Fruit fly (Drosophila melanogaster) whole organism, embryonic: ENCODE measurements around the gene Hydr2.

ENCODE experiments used
- Abd-B ChIP-seq: fragments of 200-800 bp; sonication (Bioruptor generic); optimal IDR thresholded peaks from 2 replicates; lab custom pipeline; 2018; ENCODE audit warnings: missing biosample characterization, mild to moderate bottlenecking, missing genetic modification characterization, moderate library complexity
- Adf1 ChIP-seq: fragments of 200-800 bp; sonication (Bioruptor generic); IDR thresholded peaks from 2 replicates; pipeline ENCODE4 v1.3.6; 2022; ENCODE audit warnings: missing biosample characterization, missing genetic modification characterization
- Bdp1 ChIP-seq: fragments of 200-800 bp; sonication (Bioruptor generic); optimal IDR thresholded peaks from 3 replicates; lab custom pipeline; 2016; ENCODE audit warnings: missing biosample characterization, missing genetic modification characterization
- Bteb2 ChIP-seq: fragments of 200-800 bp; sonication (Bioruptor generic); optimal IDR thresholded peaks from 2 replicates; lab custom pipeline; 2016; ENCODE audit warnings: missing biosample characterization, missing genetic modification characterization
- CG10274 ChIP-seq: fragments of 200-800 bp; sonication (Bioruptor generic); optimal IDR thresholded peaks from 3 replicates; lab custom pipeline; 2017; ENCODE audit warnings: missing biosample characterization, mild to moderate bottlenecking, missing genetic modification characterization
- CG10654 ChIP-seq: fragments of 200-800 bp; sonication (Bioruptor generic); optimal IDR thresholded peaks from 2 replicates; lab custom pipeline; 2016; ENCODE audit warnings: missing biosample characterization, missing genetic modification characterization
- CG11456 ChIP-seq: fragments of 200-800 bp; sonication (Bioruptor generic); IDR thresholded peaks from 3 replicates; pipeline ENCODE4 v1.3.6; 2022; ENCODE audit warnings: missing biosample characterization, missing genetic modification characterization
- CG11504 ChIP-seq: fragments of 200-800 bp; sonication (Bioruptor generic); optimal IDR thresholded peaks from 3 replicates; lab custom pipeline; 2019; ENCODE audit warnings: missing biosample characterization, mild to moderate bottlenecking, missing genetic modification characterization, moderate library complexity
- CG11696 ChIP-seq: fragments of 200-800 bp; sonication (Bioruptor generic); IDR thresholded peaks from 2 replicates; pipeline ENCODE4 v1.3.6; 2022; ENCODE audit warnings: missing biosample characterization, missing genetic modification characterization
- CG12219 ChIP-seq: fragments of 200-800 bp; sonication (Bioruptor generic); optimal IDR thresholded peaks from 3 replicates; lab custom pipeline; 2018; ENCODE audit warnings: missing biosample characterization, mild to moderate bottlenecking, missing genetic modification characterization
- CG12744 ChIP-seq: fragments of 200-800 bp; sonication (Bioruptor generic); optimal IDR thresholded peaks from 2 replicates; lab custom pipeline; 2016; ENCODE audit warnings: missing biosample characterization, missing genetic modification characterization
- CG13894 ChIP-seq: fragments of 200-800 bp; sonication (Bioruptor generic); optimal IDR thresholded peaks from 3 replicates; lab custom pipeline; 2018; ENCODE audit warnings: missing biosample characterization, mild to moderate bottlenecking, missing genetic modification characterization, moderate library complexity
- CG15011 ChIP-seq: fragments of 200-800 bp; sonication (Bioruptor generic); optimal IDR thresholded peaks from 3 replicates; lab custom pipeline; 2018; ENCODE audit warnings: missing biosample characterization, mild to moderate bottlenecking, missing genetic modification characterization
- CG1529 ChIP-seq: fragments of 200-800 bp; sonication (Bioruptor generic); optimal IDR thresholded peaks from 3 replicates; lab custom pipeline; 2018; ENCODE audit warnings: missing biosample characterization, missing genetic modification characterization
- CG17359 ChIP-seq: fragments of 200-800 bp; sonication (Bioruptor generic); optimal IDR thresholded peaks from 3 replicates; lab custom pipeline; 2018; ENCODE audit warnings: missing biosample characterization, mild to moderate bottlenecking, missing genetic modification characterization, moderate library complexity
- CG17361 ChIP-seq: fragments of 200-800 bp; sonication (Bioruptor generic); IDR thresholded peaks from 3 replicates; pipeline ENCODE4 v1.3.6; 2022; ENCODE audit warnings: missing biosample characterization, missing genetic modification characterization
- CG18619 ChIP-seq: fragments of 200-800 bp; sonication (Bioruptor generic); optimal IDR thresholded peaks from 3 replicates; lab custom pipeline; 2017; ENCODE audit warnings: missing biosample characterization, mild to moderate bottlenecking, missing genetic modification characterization
- CG30020 ChIP-seq: fragments of 200-800 bp; optimal IDR thresholded peaks from 2 replicates; lab custom pipeline; 2019; ENCODE audit warnings: missing biosample characterization, mild to moderate bottlenecking, missing genetic modification characterization, moderate library complexity
- CG32532 ChIP-seq: fragments of 200-800 bp; sonication (Bioruptor generic); IDR thresholded peaks from 2 replicates; pipeline ENCODE4 v1.3.6; 2022; ENCODE audit warnings: missing biosample characterization, missing genetic modification characterization
- CG4282 ChIP-seq: fragments of 200-800 bp; sonication (Bioruptor generic); optimal IDR thresholded peaks from 2 replicates; lab custom pipeline; 2016; ENCODE audit warnings: missing biosample characterization, missing genetic modification characterization
- CG4404 ChIP-seq: fragments of 200-800 bp; sonication (Bioruptor generic); IDR thresholded peaks from 2 replicates; pipeline ENCODE4 v1.3.6; 2022; ENCODE audit warnings: missing biosample characterization, missing genetic modification characterization
- CG5245 ChIP-seq: fragments of 200-800 bp; sonication (Bioruptor generic); optimal IDR thresholded peaks from 3 replicates; lab custom pipeline; 2016; ENCODE audit warnings: missing biosample characterization, missing genetic modification characterization
- CG6254 ChIP-seq: fragments of 200-800 bp; sonication (Bioruptor generic); optimal IDR thresholded peaks from 3 replicates; lab custom pipeline; 2017; ENCODE audit warnings: mild to moderate bottlenecking, missing biosample characterization, missing genetic modification reagents, missing genetic modification characterization
- D19A ChIP-seq: fragments of 200-800 bp; optimal IDR thresholded peaks from 3 replicates; lab custom pipeline; 2019; ENCODE audit warnings: missing biosample characterization, mild to moderate bottlenecking, missing genetic modification characterization, moderate library complexity
- H2.0 ChIP-seq: fragments of 200-800 bp; sonication (Bioruptor generic); IDR thresholded peaks from 2 replicates; pipeline ENCODE4 v1.3.6; 2022; ENCODE audit warnings: missing biosample characterization, missing genetic modification characterization
- Hand ChIP-seq: fragments of 200-800 bp; sonication (Bioruptor generic); optimal IDR thresholded peaks from 2 replicates; lab custom pipeline; 2017; ENCODE audit warnings: mild to moderate bottlenecking, missing biosample characterization, missing genetic modification reagents, missing genetic modification characterization
- Lim3 ChIP-seq: fragments of 200-800 bp; sonication (Bioruptor generic); IDR thresholded peaks from 2 replicates; pipeline ENCODE4 v1.3.6; 2022; ENCODE audit warnings: missing biosample characterization, missing genetic modification characterization
- Lpt ChIP-seq: fragments of >200 bp; optimal IDR thresholded peaks from 2 replicates; lab custom pipeline; 2018; ENCODE audit warnings: missing biosample characterization, missing genetic modification characterization
- Mad ChIP-seq: fragments of 200-800 bp; sonication (Bioruptor generic); optimal IDR thresholded peaks from 2 replicates; lab custom pipeline; 2016; ENCODE audit warnings: missing biosample characterization, missing genetic modification characterization
- Meics ChIP-seq: fragments of 200-800 bp; sonication (Bioruptor generic); optimal IDR thresholded peaks from 2 replicates; lab custom pipeline; 2017; ENCODE audit warnings: missing biosample characterization, mild to moderate bottlenecking, missing genetic modification characterization
- Ptx1 ChIP-seq: fragments of 200-800 bp; sonication (Bioruptor generic); IDR thresholded peaks from 2 replicates; pipeline ENCODE4 v1.3.6; 2022; ENCODE audit warnings: missing biosample characterization, missing genetic modification characterization
- Six4 ChIP-seq: fragments of 200-800 bp; sonication (Bioruptor generic); optimal IDR thresholded peaks from 2 replicates; lab custom pipeline; 2016; ENCODE audit warnings: missing biosample characterization, missing genetic modification characterization
- Stat92E ChIP-seq, 3 experiments: fragments of >200 bp in 2 of 3; fragments of 200-800 bp in 1 of 3; sonication (Bioruptor generic) in 1 of 3; optimal IDR thresholded peaks; 2 replicates each; lab custom pipeline; 2017 to 2019; ENCODE audit warnings: missing biosample characterization in 3 of 3, missing genetic modification characterization in 3 of 3, mild to moderate bottlenecking in 1 of 3, moderate library complexity in 1 of 3
- Tbp ChIP-seq: fragments of >200 bp; optimal IDR thresholded peaks from 2 replicates; lab custom pipeline; 2018; ENCODE audit warnings: missing biosample characterization, missing genetic modification characterization
- al ChIP-seq: fragments of 200-800 bp; sonication (Bioruptor generic); IDR thresholded peaks from 2 replicates; pipeline ENCODE4 v1.3.6; 2022; ENCODE audit warnings: missing biosample characterization, missing genetic modification characterization
- aop ChIP-seq: fragments of 200-800 bp; sonication (Bioruptor generic); IDR thresholded peaks from 2 replicates; pipeline ENCODE4 v1.3.6; 2022; ENCODE audit warnings: missing biosample characterization, missing genetic modification characterization
- az2 ChIP-seq: fragments of 200-800 bp; sonication (Bioruptor generic); optimal IDR thresholded peaks from 3 replicates; lab custom pipeline; 2016; ENCODE audit warnings: missing biosample characterization, missing genetic modification characterization
- da ChIP-seq: fragments of 200-800 bp; sonication (Bioruptor generic); optimal IDR thresholded peaks from 2 replicates; lab custom pipeline; 2016; ENCODE audit warnings: missing biosample characterization, missing genetic modification characterization
- dati ChIP-seq: fragments of 200-800 bp; sonication (Bioruptor generic); IDR thresholded peaks from 2 replicates; pipeline ENCODE4 v1.3.6; 2022; ENCODE audit warnings: missing biosample characterization, missing genetic modification characterization
- en ChIP-seq: fragments of 200-800 bp; sonication (Bioruptor generic); optimal IDR thresholded peaks from 2 replicates; lab custom pipeline; 2016; ENCODE audit warnings: missing biosample characterization, missing genetic modification characterization
- esg ChIP-seq: fragments of 200-800 bp; sonication (Bioruptor generic); conservative IDR thresholded peaks from 2 replicates; pipeline ENCODE4 v1.3.6; 2022; ENCODE audit warnings: missing biosample characterization, missing genetic modification characterization
- lov ChIP-seq, 2 experiments: fragments of 200-800 bp in 1 of 2; fragments of >200 bp in 1 of 2; sonication (Bioruptor generic) in 1 of 2; IDR thresholded peaks in 1 of 2; optimal IDR thresholded peaks in 1 of 2; 2 replicates in 1 of 2; 3 replicates in 1 of 2; pipeline versions ENCODE4 v1.3.6 to Lab custom; 2017 to 2022; ENCODE audit warnings: missing biosample characterization in 1 of 2, missing genetic modification characterization in 1 of 2
- mirr ChIP-seq: fragments of 200-800 bp; sonication (Bioruptor generic); optimal IDR thresholded peaks from 3 replicates; lab custom pipeline; 2018; ENCODE audit warnings: missing biosample characterization, mild to moderate bottlenecking, missing genetic modification characterization
- odd ChIP-seq: fragments of 200-800 bp; sonication (Bioruptor generic); optimal IDR thresholded peaks from 2 replicates; lab custom pipeline; 2017; ENCODE audit warnings: missing biosample characterization, mild to moderate bottlenecking, missing genetic modification characterization
- otp ChIP-seq: fragments of 200-800 bp; sonication (Bioruptor generic); IDR thresholded peaks from 3 replicates; pipeline ENCODE4, ENCODE4 v1.3.6; 2022; ENCODE audit warnings: missing biosample characterization, missing genetic modification characterization
- repo ChIP-seq: fragments of 200-800 bp; sonication (Bioruptor generic); optimal IDR thresholded peaks from 2 replicates; lab custom pipeline; 2016; ENCODE audit warnings: missing biosample characterization, missing genetic modification characterization
- sna ChIP-seq: fragments of 200-800 bp; sonication (Bioruptor generic); IDR thresholded peaks from 2 replicates; pipeline ENCODE4 v1.3.6; 2022; ENCODE audit warnings: missing biosample characterization, missing genetic modification characterization; ENCODE audit not compliant: partially characterized antibody
- sob ChIP-seq: fragments of 200-800 bp; sonication (Bioruptor generic); IDR thresholded peaks from 2 replicates; pipeline ENCODE4 v1.3.6; 2022; ENCODE audit warnings: missing biosample characterization, missing genetic modification characterization
- trh ChIP-seq: fragments of 200-800 bp; sonication (Bioruptor generic); optimal IDR thresholded peaks from 2 replicates; lab custom pipeline; 2016; ENCODE audit warnings: missing biosample characterization, missing genetic modification characterization
- ttk ChIP-seq: fragments of 200-800 bp; sonication (Bioruptor generic); IDR thresholded peaks from 2 replicates; pipeline ENCODE4 v2.1.2; 2022; ENCODE audit warnings: missing biosample characterization, missing genetic modification characterization
- z ChIP-seq: fragments of 200-800 bp; sonication (Bioruptor generic); IDR thresholded peaks from 3 replicates; pipeline ENCODE4 v1.3.6; 2022; ENCODE audit warnings: missing biosample characterization, missing genetic modification characterization

Gene Hydr2

DNA sequence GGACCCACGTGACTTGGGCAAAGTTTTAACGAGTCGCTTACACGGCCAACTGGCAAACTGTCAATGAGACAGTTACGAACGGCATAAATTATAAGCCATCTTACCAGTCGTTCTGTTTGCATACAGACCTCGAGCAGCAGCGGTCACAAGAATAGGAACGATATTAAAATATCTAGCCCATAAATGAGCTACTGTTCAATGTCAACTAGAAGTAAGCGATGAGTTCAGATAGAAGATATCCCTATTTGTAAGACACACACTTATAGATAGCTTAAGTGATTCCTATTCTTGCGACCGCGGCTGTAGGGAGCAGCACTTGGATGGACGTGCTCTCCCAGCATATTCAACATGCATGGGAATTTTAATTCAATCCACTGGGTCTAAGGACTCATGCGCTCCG lies 25.4 kb downstream of the Hydr2 start (continued):
- TF ChIP-seq CG10654, result no peak
- no peak for TF ChIP-seq CG1529 (GFP tag; lab: Kevin White, UChicago)
- no peak for TF ChIP-seq en (GFP tag; lab: Kevin White, UChicago)
- TF ChIP-seq D19A (tag; lab: Kevin White, UChicago), result no peak
- TF ChIP-seq Lpt (GFP tag; lab: Kevin White, UChicago), result no peak
- no peak for TF ChIP-seq Hand (GFP tag; lab: Kevin White, UChicago)
- TF ChIP-seq al (GFP tag; lab: Robert Waterston, UW), result no peak
- no peak for TF ChIP-seq Six4 (GFP tag; lab: Kevin White, UChicago)
- TF ChIP-seq CG12219 (GFP tag; lab: Kevin White, UChicago), result peak; percentile 0
- TF ChIP-seq sna (GFP tag; lab: Robert Waterston, UW), result no peak
- peak; percentile 29; the same call in 1 of the 3 replicates for TF ChIP-seq otp (GFP tag; lab: Robert Waterston, UW)
- TF ChIP-seq CG4404 (GFP tag; lab: Robert Waterston, UW), result 0 out of 2 replicates have a peak, but pooled peaks have one; percentile 9
- TF ChIP-seq esg (GFP tag; lab: Robert Waterston, UW), result no peak
- TF ChIP-seq odd, result no peak
- TF ChIP-seq CG11696 (GFP tag; lab: Robert Waterston, UW), result peak; percentile 66; the same call in 1 of the 2 replicates
- peak; percentile 58; the same call in 1 of the 2 replicates for TF ChIP-seq ttk (GFP tag; lab: Robert Waterston, UW)
- 0 out of 3 replicates have a peak, but pooled peaks have one; percentile 49 for TF ChIP-seq CG11456 (GFP tag; lab: Robert Waterston, UW)
- peak; percentile 6 for TF ChIP-seq Meics
- TF ChIP-seq CG17359 (tag; lab: Kevin White, UChicago), result no peak
- TF ChIP-seq Stat92E (GFP tag; optimal IDR thresholded peaks at IDR 0.05; lab: Kevin White, UChicago), result no peak
- no peak for TF ChIP-seq CG4282 (GFP tag; lab: Kevin White, UChicago)
- TF ChIP-seq sob (GFP tag; lab: Robert Waterston, UW), result 0 out of 2 replicates have a peak, but pooled peaks have one; percentile 22
- no peak for TF ChIP-seq da (GFP tag; lab: Kevin White, UChicago)
- no peak for TF ChIP-seq CG30020
- TF ChIP-seq Bteb2 (GFP tag; lab: Kevin White, UChicago), result no peak
- no peak for TF ChIP-seq Tbp (GFP tag; lab: Kevin White, UChicago)
- TF ChIP-seq az2 (GFP tag; lab: Kevin White, UChicago), result no peak
- no peak for TF ChIP-seq trh (GFP tag; lab: Kevin White, UChicago)
- peak; percentile 41; the same call in 1 of the 2 replicates for TF ChIP-seq H2.0 (GFP tag; lab: Robert Waterston, UW)
- TF ChIP-seq CG5245 (GFP tag; lab: Kevin White, UChicago), result no peak
- TF ChIP-seq repo, result no peak
- no peak for TF ChIP-seq aop (GFP tag; lab: Robert Waterston, UW)
- no peak for TF ChIP-seq lov (optimal IDR thresholded peaks at IDR 0.05; lab: Kevin White, UChicago)
- 0 out of 3 replicates have a peak, but pooled peaks have one; percentile 12 for TF ChIP-seq lov (GFP tag; IDR thresholded peaks at IDR 0.05; lab: Robert Waterston, UW)
- no peak for TF ChIP-seq CG15011 (GFP tag; lab: Kevin White, UChicago)
- TF ChIP-seq CG6254 (GFP tag; lab: Kevin White, UChicago), result no peak
- TF ChIP-seq CG11504 (tag; lab: Kevin White, UChicago), result peak; percentile 36
- no peak for TF ChIP-seq Bdp1
- 0 out of 2 replicates have a peak, but pooled peaks have one; percentile 36 for TF ChIP-seq CG32532 (GFP tag; lab: Robert Waterston, UW)
- no peak for TF ChIP-seq Abd-B
- TF ChIP-seq dati (GFP tag; lab: Robert Waterston, UW), result 0 out of 2 replicates have a peak, but pooled peaks have one; percentile 16
- no peak for TF ChIP-seq CG18619
- no peak for TF ChIP-seq Lim3
- TF ChIP-seq mirr (GFP tag; lab: Kevin White, UChicago), result no peak
- no peak for TF ChIP-seq CG12744 (GFP tag; lab: Kevin White, UChicago)
- TF ChIP-seq CG13894 (tag; lab: Kevin White, UChicago), result no peak
- no peak for TF ChIP-seq z (GFP tag; lab: Robert Waterston, UW)
- peak; percentile 40; the same call in 1 of the 2 replicates for TF ChIP-seq Ptx1 (GFP tag; lab: Robert Waterston, UW)
- no peak for TF ChIP-seq CG17361 (GFP tag; lab: Robert Waterston, UW)
- TF ChIP-seq CG10274, result no peak
- no peak for TF ChIP-seq Mad (GFP tag; lab: Kevin White, UChicago)
- no peak for TF ChIP-seq Adf1 (GFP tag; lab: Robert Waterston, UW)
